Fruit fly (Drosophila melanogaster) whole organism, prepupa: Measurements from ENCODE around the gene Pex11c.

Experiments used
- Blimp-1 ChIP-seq: fragments of 200-800 bp; sonication (Bioruptor generic); optimal IDR thresholded peaks from 3 replicates; lab custom pipeline; 2017; ENCODE audit warnings: missing biosample characterization, missing genetic modification characterization, mild to moderate bottlenecking, moderate library complexity, missing genetic modification reagents
- CG10631 ChIP-seq: fragments of 200-800 bp; sonication (Bioruptor generic); optimal IDR thresholded peaks from 2 replicates; lab custom pipeline; 2016; ENCODE audit warnings: missing biosample characterization, missing genetic modification characterization
- CG11294 ChIP-seq: fragments of 200-800 bp; sonication (Bioruptor generic); IDR thresholded peaks from 2 replicates; pipeline ENCODE4 v1.3.6; 2022; ENCODE audit warnings: missing biosample characterization, missing genetic modification characterization
- CG11762 ChIP-seq: fragments of 200-800 bp; sonication (Bioruptor generic); optimal IDR thresholded peaks from 3 replicates; lab custom pipeline; 2016; ENCODE audit warnings: missing biosample characterization, missing genetic modification characterization; ENCODE audit not compliant: insufficient read depth
- CG15336 ChIP-seq: fragments of 200-800 bp; sonication (Bioruptor generic); IDR thresholded peaks from 2 replicates; pipeline ENCODE4 v1.3.6; 2022; ENCODE audit warnings: missing biosample characterization, missing genetic modification characterization
- CG1621 ChIP-seq: fragments of 200-800 bp; sonication (Bioruptor generic); optimal IDR thresholded peaks from 3 replicates; lab custom pipeline; 2018; ENCODE audit warnings: missing biosample characterization, mild to moderate bottlenecking, missing genetic modification characterization
- CG16779 ChIP-seq: fragments of 200-800 bp; sonication (Bioruptor generic); optimal IDR thresholded peaks from 3 replicates; lab custom pipeline; 2017; ENCODE audit warnings: missing biosample characterization, mild to moderate bottlenecking, missing genetic modification characterization
- CG3032 ChIP-seq: fragments of 200-800 bp; optimal IDR thresholded peaks from 2 replicates; lab custom pipeline; 2019; ENCODE audit warnings: missing biosample characterization, mild to moderate bottlenecking, missing genetic modification characterization, moderate library complexity
- CG32006 ChIP-seq: fragments of 200-800 bp; sonication (Bioruptor generic); optimal IDR thresholded peaks from 3 replicates; lab custom pipeline; 2017; ENCODE audit warnings: missing biosample characterization, mild to moderate bottlenecking, missing genetic modification characterization
- CG3919 ChIP-seq: fragments of 200-800 bp; sonication (Bioruptor generic); optimal IDR thresholded peaks from 3 replicates; lab custom pipeline; 2016; ENCODE audit warnings: missing biosample characterization, missing genetic modification characterization
- CG4318 ChIP-seq: fragments of 200-800 bp; sonication (Bioruptor generic); optimal IDR thresholded peaks from 3 replicates; lab custom pipeline; 2017; ENCODE audit warnings: missing biosample characterization, mild to moderate bottlenecking, missing genetic modification characterization
- CG6163 ChIP-seq: fragments of 200-800 bp; sonication (Bioruptor generic); IDR thresholded peaks from 3 replicates; pipeline ENCODE4 v1.3.6; 2022; ENCODE audit warnings: missing biosample characterization, missing genetic modification characterization
- CG6276 ChIP-seq: fragments of 200-800 bp; sonication (Bioruptor generic); optimal IDR thresholded peaks from 2 replicates; lab custom pipeline; 2017; ENCODE audit warnings: missing biosample characterization, mild to moderate bottlenecking, missing genetic modification characterization
- CG6808 ChIP-seq: fragments of 200-800 bp; sonication (Bioruptor generic); optimal IDR thresholded peaks from 3 replicates; lab custom pipeline; 2017; ENCODE audit warnings: missing biosample characterization, missing genetic modification characterization, mild to moderate bottlenecking, moderate library complexity, missing genetic modification reagents
- CG8119 ChIP-seq: fragments of 200-800 bp; sonication (Bioruptor generic); IDR thresholded peaks from 3 replicates; pipeline ENCODE4 v1.3.6; 2022; ENCODE audit warnings: missing biosample characterization, missing genetic modification characterization
- Eip75B ChIP-seq: fragments of 200-800 bp; sonication (Bioruptor generic); optimal IDR thresholded peaks from 3 replicates; lab custom pipeline; 2016; ENCODE audit warnings: missing biosample characterization, missing genetic modification characterization
- Eip78C ChIP-seq: fragments of 200-800 bp; sonication (Bioruptor generic); peaks from one replicate; lab custom pipeline; 2016; ENCODE audit warnings: missing biosample characterization, missing genetic modification characterization
- Ets96B ChIP-seq: fragments of 200-800 bp; optimal IDR thresholded peaks from 2 replicates; lab custom pipeline; 2019; ENCODE audit warnings: missing biosample characterization, mild to moderate bottlenecking, missing genetic modification characterization, moderate library complexity
- Hr4 ChIP-seq: fragments of 200-800 bp; sonication (Bioruptor generic); optimal IDR thresholded peaks from 3 replicates; lab custom pipeline; 2016; ENCODE audit warnings: missing biosample characterization, missing genetic modification characterization
- Lpt ChIP-seq: fragments of 200-800 bp; sonication (Bioruptor generic); optimal IDR thresholded peaks from 3 replicates; lab custom pipeline; 2016; ENCODE audit warnings: missing biosample characterization, missing genetic modification characterization
- Met ChIP-seq: fragments of 200-800 bp; sonication (Bioruptor generic); optimal IDR thresholded peaks from 3 replicates; lab custom pipeline; 2016; ENCODE audit warnings: missing biosample characterization, missing genetic modification characterization
- OdsH ChIP-seq: fragments of 200-800 bp; sonication (Bioruptor generic); optimal IDR thresholded peaks from 3 replicates; lab custom pipeline; 2016; ENCODE audit warnings: missing biosample characterization, missing genetic modification characterization
- Smox ChIP-seq: fragments of 200-800 bp; sonication (Bioruptor generic); optimal IDR thresholded peaks from 3 replicates; lab custom pipeline; 2016; ENCODE audit warnings: missing biosample characterization, missing genetic modification characterization
- Sox102F ChIP-seq: fragments of 200-800 bp; sonication (Bioruptor generic); optimal IDR thresholded peaks from 2 replicates; lab custom pipeline; 2016; ENCODE audit warnings: missing biosample characterization, mild to moderate bottlenecking, missing genetic modification characterization
- Sox14 ChIP-seq: fragments of 200-800 bp; sonication (Bioruptor generic); optimal IDR thresholded peaks from 3 replicates; lab custom pipeline; 2016; ENCODE audit warnings: missing biosample characterization, missing genetic modification characterization
- achi ChIP-seq: fragments of 200-800 bp; sonication (Bioruptor generic); optimal IDR thresholded peaks from 3 replicates; lab custom pipeline; 2016; ENCODE audit warnings: missing biosample characterization, missing genetic modification characterization
- dac ChIP-seq: fragments of 200-800 bp; sonication (Bioruptor generic); optimal IDR thresholded peaks from 2 replicates; lab custom pipeline; 2017; ENCODE audit warnings: missing biosample characterization, mild to moderate bottlenecking, missing genetic modification characterization
- dsx ChIP-seq: fragments of 200-800 bp; optimal IDR thresholded peaks from 3 replicates; lab custom pipeline; 2019; ENCODE audit warnings: missing biosample characterization, mild to moderate bottlenecking, missing genetic modification characterization, moderate library complexity; ENCODE audit not compliant: poor library complexity, severe bottlenecking
- fd59A ChIP-seq: fragments of 200-800 bp; sonication (Bioruptor generic); optimal IDR thresholded peaks from 2 replicates; lab custom pipeline; 2017; ENCODE audit warnings: missing biosample characterization, mild to moderate bottlenecking, missing genetic modification characterization, missing genetic modification reagents
- fd85E ChIP-seq: fragments of 200-800 bp; sonication (Bioruptor generic); optimal IDR thresholded peaks from 3 replicates; lab custom pipeline; 2016; ENCODE audit warnings: missing biosample characterization, missing genetic modification characterization
- fkh ChIP-seq: fragments of 200-800 bp; sonication (Bioruptor generic); optimal IDR thresholded peaks from 3 replicates; lab custom pipeline; 2017; ENCODE audit warnings: missing biosample characterization, mild to moderate bottlenecking, missing genetic modification characterization, moderate library complexity
- net ChIP-seq: fragments of 200-800 bp; sonication (Bioruptor generic); optimal IDR thresholded peaks from 3 replicates; lab custom pipeline; 2016; ENCODE audit warnings: missing biosample characterization, missing genetic modification characterization
- spab ChIP-seq: fragments of 200-800 bp; sonication (Bioruptor generic); optimal IDR thresholded peaks from 2 replicates; lab custom pipeline; 2017; ENCODE audit warnings: missing biosample characterization, mild to moderate bottlenecking, missing genetic modification characterization, missing genetic modification reagents
- ss ChIP-seq, 2 experiments: fragments of 200-800 bp; sonication (Bioruptor generic); optimal IDR thresholded peaks; 2 replicates in 1 of 2; 3 replicates in 1 of 2; lab custom pipeline; 2017 to 2018; ENCODE audit warnings: mild to moderate bottlenecking in 2 of 2, missing biosample characterization in 2 of 2, missing genetic modification characterization in 2 of 2, moderate library complexity in 1 of 2
- svp ChIP-seq: fragments of 200-800 bp; sonication (Bioruptor generic); peaks from one replicate; lab custom pipeline; 2016; ENCODE audit warnings: missing biosample characterization, missing genetic modification characterization
- topi ChIP-seq: fragments of 200-800 bp; sonication (Bioruptor generic); optimal IDR thresholded peaks from 3 replicates; lab custom pipeline; 2016; ENCODE audit warnings: missing biosample characterization, missing genetic modification characterization

Pex11c gene

dm6 chr3R:23280806-23281257, 22.7 kb downstream of the Pex11c start, which contains the start of the genes orb and Cdc16 (continued):
- TF ChIP-seq CG6276 (GFP tag; lab: Kevin White, UChicago) (peak; percentile 81), fd85E (GFP tag; lab: Kevin White, UChicago) (no peak), Eip75B (GFP tag; lab: Kevin White, UChicago) (peak; percentile 78), spab (GFP tag; lab: Kevin White, UChicago) (peak; percentile 72), dac (GFP tag; lab: Kevin White, UChicago) (no peak), CG8119 (GFP tag; lab: Robert Waterston, UW) (peak; percentile 90), Blimp-1 (GFP tag; lab: Kevin White, UChicago) (no peak), CG1621 (peak; percentile 69)

- TF ChIP-seq CG15336 = no peak
- TF ChIP-seq fkh (GFP tag; lab: Kevin White, UChicago) = peak; percentile 4
These were observed 25.5 kb downstream of the Pex11c start, which contains the start of gene CG6763 for dm6 chr3R:23283702-23284101. TSS of gene CG6763 (plus strand) at chr3R:23284002.

dm6 chr3R:23284256-23284655, 26.1 kb downstream of the Pex11c start:
- TF ChIP-seq CG1621 (no peak), CG6808 (GFP tag; lab: Kevin White, UChicago) (no peak), fkh (GFP tag; lab: Kevin White, UChicago) (peak; percentile 91)

dm6 chr3R:23287951-23288350, 29.8 kb downstream of the Pex11c start, which contains the start of gene wam:
TSS of gene wam (minus strand) at chr3R:23288051.
- TF ChIP-seq OdsH (no peak), CG6163 (GFP tag; lab: Robert Waterston, UW) (no peak), Eip75B (GFP tag; lab: Kevin White, UChicago) (no peak), CG11762 (GFP tag; lab: Kevin White, UChicago) (no peak), dsx (GFP tag; lab: Kevin White, UChicago) (no peak), CG11294 (GFP tag; lab: Robert Waterston, UW) (no peak), fd59A (GFP tag; lab: Kevin White, UChicago) (no peak)

- TF ChIP-seq topi (GFP tag; lab: Kevin White, UChicago) (no peak), fd59A (GFP tag; lab: Kevin White, UChicago) (no peak), CG3032 (tag; lab: Kevin White, UChicago) (no peak), Eip75B (GFP tag; lab: Kevin White, UChicago) (no peak), ss (GFP tag; optimal IDR thresholded peaks at IDR 0.05; lab: Kevin White, UChicago) (no peak), CG10631 (GFP tag; lab: Kevin White, UChicago) (no peak), CG32006 (GFP tag; lab: Kevin White, UChicago) (no peak), CG1621 (no peak), OdsH (no peak), CG4318 (GFP tag; lab: Kevin White, UChicago) (no peak), CG6276 (GFP tag; lab: Kevin White, UChicago) (no peak), CG6163 (GFP tag; lab: Robert Waterston, UW) (no peak), Met (no peak)
These were observed 31.9 kb downstream of the Pex11c start, which contains the start of gene bb8 for dm6 chr3R:23290089-23290488. TSS of gene bb8 (minus strand) at chr3R:23290189.

- TF ChIP-seq Smox (GFP tag; lab: Kevin White, UChicago) = no peak
These were observed 34.1 kb downstream of the Pex11c start for dm6 chr3R:23292267-23292666.

dm6 chr3R:23293066-23293777, 35.1 kb downstream of the Pex11c start:
- TF ChIP-seq Eip78C = peak; percentile 84
- TF ChIP-seq Hr4 (GFP tag; lab: Kevin White, UChicago) = peak; percentile 22
- TF ChIP-seq net (GFP tag; lab: Kevin White, UChicago) = peak; percentile 74
- TF ChIP-seq Met = no peak
- peak; percentile 43 for TF ChIP-seq Sox102F
- peak; percentile 44 for TF ChIP-seq CG3919 (GFP tag; lab: Kevin White, UChicago)
- TF ChIP-seq svp (GFP tag; lab: Kevin White, UChicago) = no peak
- TF ChIP-seq spab (GFP tag; lab: Kevin White, UChicago) = peak; percentile 37
- no peak for TF ChIP-seq CG16779 (tag; lab: Kevin White, UChicago)
- peak; percentile 22 for TF ChIP-seq Lpt
- TF ChIP-seq CG1621 = peak; percentile 58
- no peak for TF ChIP-seq OdsH
- peak; percentile 65 for TF ChIP-seq CG15336
- no peak for TF ChIP-seq Sox14 (GFP tag; lab: Kevin White, UChicago)
- peak; percentile 6 for TF ChIP-seq dac (GFP tag; lab: Kevin White, UChicago)
- TF ChIP-seq Smox (GFP tag; lab: Kevin White, UChicago) = no peak
- TF ChIP-seq Ets96B = peak; percentile 53
- peak; percentile 44 for TF ChIP-seq achi (GFP tag; lab: Kevin White, UChicago)
